Worm (Caenorhabditis elegans) whole organism, L1 larva: ENCODE measurements around the gene Y56A3A.2.

Source experiments
- C34B4.2 ChIP-seq: sonication (generic microtip); optimal IDR thresholded peaks from 2 replicates; lab custom pipeline; 2017; ENCODE audit warnings: mild to moderate bottlenecking, missing genetic modification characterization, missing compliant biosample characterization
- Y116A8C.19 ChIP-seq: sonication (generic microtip); optimal IDR thresholded peaks from 2 replicates; lab custom pipeline; 2016; ENCODE audit warnings: missing compliant biosample characterization, missing genetic modification characterization, borderline replicate concordance
- aly-2 ChIP-seq: fragments of 150-350 bp; optimal IDR thresholded peaks from 2 replicates; lab custom pipeline; 2014; ENCODE audit warnings: missing biosample characterization, missing genetic modification characterization
- blmp-1 ChIP-seq: fragments of 150-350 bp; optimal IDR thresholded peaks from 2 replicates; lab custom pipeline; 2014; ENCODE audit warnings: missing biosample characterization, missing genetic modification characterization
- ceh-82 ChIP-seq, 3 experiments: fragments of 150-350 bp in 1 of 3; sonication (generic microtip) in 2 of 3; optimal IDR thresholded peaks; 2 replicates each; lab custom pipeline; 2014 to 2017; ENCODE audit warnings: missing biosample characterization in 3 of 3, missing genetic modification characterization in 3 of 3
- ceh-88 ChIP-seq: fragments of 200-800 bp; sonication (Bioruptor generic); IDR thresholded peaks from 2 replicates; pipeline ENCODE4 v1.3.6; 2022; ENCODE audit warnings: missing genetic modification characterization, missing compliant biosample characterization
- efl-1 ChIP-seq, 4 experiments: fragments of 150-350 bp; optimal IDR thresholded peaks in 3 of 4; peaks in 1 of 4; 1 replicate in 1 of 4; 2 replicates in 3 of 4; lab custom pipeline; 2014; ENCODE audit warnings: missing biosample characterization in 2 of 4, missing genetic modification characterization in 2 of 4, missing genetic modification reagents in 2 of 4
- elt-3 ChIP-seq, 6 experiments: fragments of 150-350 bp in 1 of 6; sonication (generic microtip); optimal IDR thresholded peaks; 2 replicates each; lab custom pipeline; 2017 to 2018; ENCODE audit warnings: missing biosample characterization in 6 of 6, missing genetic modification characterization in 6 of 6, inconsistent platforms in 1 of 6
- ets-5 ChIP-seq: fragments of 200-800 bp; sonication (Bioruptor generic); IDR thresholded peaks from 2 replicates; pipeline ENCODE4 v1.3.6; 2022; ENCODE audit warnings: missing genetic modification characterization, missing compliant biosample characterization
- fkh-10 ChIP-seq: sonication (generic microtip); optimal IDR thresholded peaks from 2 replicates; lab custom pipeline; 2017; ENCODE audit warnings: missing biosample characterization, missing genetic modification reagents, missing genetic modification characterization
- grh-1 ChIP-seq: fragments of 200-800 bp; sonication (Bioruptor generic); IDR thresholded peaks from 2 replicates; pipeline ENCODE4 v1.3.6; 2022; ENCODE audit warnings: missing genetic modification reagents, missing genetic modification characterization, missing compliant biosample characterization
- irx-1 ChIP-seq: sonication (generic microtip); optimal IDR thresholded peaks from 2 replicates; lab custom pipeline; 2016; ENCODE audit warnings: missing genetic modification characterization, missing compliant biosample characterization
- lin-13 ChIP-seq: fragments of 150-350 bp; optimal IDR thresholded peaks from 2 replicates; lab custom pipeline; 2014; ENCODE audit warnings: missing biosample characterization, missing genetic modification reagents, missing genetic modification characterization
- lin-15B ChIP-seq: fragments of 150-350 bp; sonication (generic microtip); optimal IDR thresholded peaks from 3 replicates; lab custom pipeline; 2014; ENCODE audit warnings: missing biosample characterization, missing genetic modification characterization
- lin-39 ChIP-seq: fragments of 150-350 bp; optimal IDR thresholded peaks from 2 replicates; lab custom pipeline; 2014; ENCODE audit warnings: missing biosample characterization, missing genetic modification reagents, missing genetic modification characterization
- mef-2 ChIP-seq: fragments of 150-350 bp; optimal IDR thresholded peaks from 2 replicates; lab custom pipeline; 2014; ENCODE audit warnings: missing biosample characterization, missing genetic modification characterization
- mep-1 ChIP-seq: fragments of 150-350 bp; optimal IDR thresholded peaks from 2 replicates; lab custom pipeline; 2014; ENCODE audit warnings: missing biosample characterization, missing genetic modification characterization
- nhr-12 ChIP-seq: sonication (generic microtip); optimal IDR thresholded peaks from 2 replicates; lab custom pipeline; 2017; ENCODE audit warnings: missing biosample characterization, missing genetic modification characterization
- nhr-19 ChIP-seq: fragments of 200-800 bp; sonication (Bioruptor generic); conservative IDR thresholded peaks from 2 replicates; pipeline ENCODE4 v1.3.6; 2022; ENCODE audit warnings: missing genetic modification characterization, missing compliant biosample characterization
- nhr-20 ChIP-seq: sonication (generic microtip); optimal IDR thresholded peaks from 2 replicates; lab custom pipeline; 2016; ENCODE audit warnings: mild to moderate bottlenecking, missing genetic modification characterization, missing compliant biosample characterization
- nhr-237 ChIP-seq: fragments of 150-350 bp; optimal IDR thresholded peaks from 2 replicates; lab custom pipeline; 2014; ENCODE audit warnings: missing biosample characterization, missing genetic modification characterization
- nhr-71 ChIP-seq: sonication (generic microtip); optimal IDR thresholded peaks from 2 replicates; lab custom pipeline; 2016; ENCODE audit warnings: mild to moderate bottlenecking, missing genetic modification characterization, moderate library complexity, missing compliant biosample characterization
- nhr-77 ChIP-seq: fragments of 150-350 bp; optimal IDR thresholded peaks from 2 replicates; lab custom pipeline; 2014; ENCODE audit warnings: missing biosample characterization, missing genetic modification characterization
- pax-3 ChIP-seq: fragments of 200-800 bp; sonication (Bioruptor generic); optimal IDR thresholded peaks from 2 replicates; lab custom pipeline; 2018; ENCODE audit warnings: mild to moderate bottlenecking, missing genetic modification characterization, moderate library complexity, missing compliant biosample characterization
- pqm-1 ChIP-seq: sonication (generic microtip); optimal IDR thresholded peaks from 3 replicates; lab custom pipeline; 2017; ENCODE audit warnings: missing biosample characterization, missing genetic modification characterization
- skn-1 ChIP-seq: fragments of 150-350 bp; optimal IDR thresholded peaks from 2 replicates; lab custom pipeline; 2014; ENCODE audit warnings: missing biosample characterization, missing genetic modification characterization
- snpc-4 ChIP-seq: fragments of 150-350 bp; optimal IDR thresholded peaks from 2 replicates; lab custom pipeline; 2014; ENCODE audit warnings: missing biosample characterization, missing genetic modification characterization
- sox-4 ChIP-seq: sonication (generic microtip); optimal IDR thresholded peaks from 2 replicates; lab custom pipeline; 2016; ENCODE audit warnings: missing genetic modification characterization, missing compliant biosample characterization
- swsn-7 ChIP-seq: sonication (generic microtip); optimal IDR thresholded peaks from 2 replicates; lab custom pipeline; 2016; ENCODE audit warnings: missing genetic modification characterization, missing compliant biosample characterization
- tbx-2 ChIP-seq: sonication (generic microtip); optimal IDR thresholded peaks from 2 replicates; lab custom pipeline; 2016; ENCODE audit warnings: missing genetic modification characterization, missing compliant biosample characterization
- tlp-1 ChIP-seq: fragments of 150-350 bp; optimal IDR thresholded peaks from 2 replicates; lab custom pipeline; 2014; ENCODE audit warnings: missing biosample characterization, missing genetic modification characterization
- unc-130 ChIP-seq: fragments of 150-350 bp; optimal IDR thresholded peaks from 2 replicates; lab custom pipeline; 2017; ENCODE audit warnings: missing biosample characterization, missing genetic modification characterization, inconsistent platforms
- unc-30 ChIP-seq: sonication (generic microtip); optimal IDR thresholded peaks from 2 replicates; lab custom pipeline; 2017; ENCODE audit warnings: missing biosample characterization, missing genetic modification characterization
- unc-62 ChIP-seq: fragments of 150-350 bp; optimal IDR thresholded peaks from 2 replicates; lab custom pipeline; 2014; ENCODE audit warnings: missing biosample characterization, missing genetic modification reagents, missing genetic modification characterization
- unc-98 ChIP-seq: fragments of 200-800 bp; sonication (Bioruptor generic); IDR thresholded peaks from 2 replicates; pipeline ENCODE4 v1.3.6; 2022; ENCODE audit warnings: missing genetic modification characterization, missing compliant biosample characterization
- vab-15 ChIP-seq: sonication (generic microtip); optimal IDR thresholded peaks from 2 replicates; lab custom pipeline; 2017; ENCODE audit warnings: missing genotype, mild to moderate bottlenecking, missing genetic modification characterization, missing compliant biosample characterization
- ztf-11 ChIP-seq, 2 experiments: sonication (generic microtip); optimal IDR thresholded peaks; 2 replicates each; lab custom pipeline; 2016 to 2017; ENCODE audit warnings: missing genetic modification characterization in 2 of 2, missing biosample characterization in 1 of 2, missing compliant biosample characterization in 1 of 2
- ztf-4 ChIP-seq: fragments of 150-350 bp; optimal IDR thresholded peaks from 2 replicates; lab custom pipeline; 2014; ENCODE audit warnings: missing biosample characterization, missing genetic modification characterization

Gene Y56A3A.2

ce11 chrIII:11861123-11861522, 926 bp downstream of the Y56A3A.2 start:
- TF ChIP-seq ets-5 (GFP tag; lab: Robert Waterston, UW) (no peak), efl-1 (optimal IDR thresholded peaks at IDR 0.05; lab: Kevin White, UChicago) (no peak), efl-1 (GFP tag; optimal IDR thresholded peaks at IDR 0.05 in 1 of 2; lab: Kevin White, UChicago) (peak in 1 of 2 experiments; percentile 68)

DNA sequence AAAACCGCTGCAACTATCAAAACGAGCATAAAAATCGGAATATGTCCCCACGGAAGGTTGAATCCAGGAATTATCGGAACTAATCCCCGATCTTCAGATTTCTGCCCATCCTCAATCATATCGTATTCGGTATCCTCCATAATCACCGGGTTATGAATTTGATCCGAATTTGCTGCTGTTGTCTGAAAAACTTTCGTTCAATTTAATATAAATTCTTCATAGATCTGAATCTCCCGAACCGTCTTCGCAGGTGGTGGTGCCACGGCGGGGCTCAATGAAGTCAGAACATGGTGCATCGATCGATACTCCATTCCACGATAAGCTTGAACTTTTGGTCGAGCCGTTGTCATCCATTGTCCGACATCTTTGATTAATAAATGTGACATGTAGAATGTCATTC, 5.2 kb downstream of the Y56A3A.2 start:
- no peak for TF ChIP-seq blmp-1
- TF ChIP-seq efl-1 (optimal IDR thresholded peaks at IDR 0.05; lab: Kevin White, UChicago), result no peak
- peak in 1 of 2 experiments; percentile 91 for TF ChIP-seq efl-1 (GFP tag; optimal IDR thresholded peaks at IDR 0.05 in 1 of 2; lab: Kevin White, UChicago)
- no peak for TF ChIP-seq lin-39 (tag; lab: Kevin White, UChicago)
- TF ChIP-seq Y116A8C.19 (tag; lab: Kevin White, UChicago), result no peak
- TF ChIP-seq fkh-10 (GFP tag; lab: Kevin White, UChicago), result no peak

DNA sequence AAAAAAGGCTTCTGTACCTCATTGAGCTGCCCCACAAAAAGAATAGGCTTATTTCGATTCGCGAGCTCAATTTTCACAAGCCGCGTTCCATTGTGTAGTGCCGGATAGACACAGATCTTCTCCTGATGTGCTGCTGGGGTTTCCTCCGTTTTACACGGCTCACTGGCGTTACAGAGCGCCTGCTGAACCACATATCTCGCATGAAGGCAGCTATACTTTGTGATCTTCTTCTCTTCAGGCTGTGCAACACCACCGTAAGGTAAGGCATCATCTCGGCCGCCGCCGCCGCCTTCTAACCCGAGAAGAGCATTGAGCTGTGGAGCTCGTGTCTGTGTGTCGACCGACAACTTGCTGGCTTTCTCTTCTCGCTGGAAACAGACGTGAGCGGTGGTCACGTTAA, 8.5 kb downstream of the Y56A3A.2 start:
- no peak for TF ChIP-seq C34B4.2
- TF ChIP-seq nhr-20, result no peak
- TF ChIP-seq skn-1 (tag; lab: Kevin White, UChicago), result no peak
- no peak for TF ChIP-seq swsn-7 (tag; lab: Kevin White, UChicago)
- TF ChIP-seq grh-1, result no peak
- no peak for TF ChIP-seq nhr-237 (tag; lab: Kevin White, UChicago)
- no peak for TF ChIP-seq unc-30 (tag; lab: Kevin White, UChicago)
- no peak for TF ChIP-seq vab-15 (tag; lab: Kevin White, UChicago)
- no peak for TF ChIP-seq ets-5 (GFP tag; lab: Robert Waterston, UW)
- TF ChIP-seq tlp-1, result no peak
- TF ChIP-seq pqm-1 (tag; lab: Kevin White, UChicago), result no peak
- TF ChIP-seq ztf-11 (tag; optimal IDR thresholded peaks at IDR 0.05; lab: Kevin White, UChicago), result no peak
- no peak for TF ChIP-seq ceh-88
- no peak for TF ChIP-seq nhr-71 (tag; lab: Kevin White, UChicago)
- TF ChIP-seq nhr-19 (GFP tag; lab: Robert Waterston, UW), result no peak
- no peak for TF ChIP-seq aly-2 (tag; lab: Kevin White, UChicago)
- TF ChIP-seq pax-3 (tag; lab: Kevin White, UChicago), result no peak
- TF ChIP-seq unc-130 (tag; lab: Kevin White, UChicago), result no peak

DNA sequence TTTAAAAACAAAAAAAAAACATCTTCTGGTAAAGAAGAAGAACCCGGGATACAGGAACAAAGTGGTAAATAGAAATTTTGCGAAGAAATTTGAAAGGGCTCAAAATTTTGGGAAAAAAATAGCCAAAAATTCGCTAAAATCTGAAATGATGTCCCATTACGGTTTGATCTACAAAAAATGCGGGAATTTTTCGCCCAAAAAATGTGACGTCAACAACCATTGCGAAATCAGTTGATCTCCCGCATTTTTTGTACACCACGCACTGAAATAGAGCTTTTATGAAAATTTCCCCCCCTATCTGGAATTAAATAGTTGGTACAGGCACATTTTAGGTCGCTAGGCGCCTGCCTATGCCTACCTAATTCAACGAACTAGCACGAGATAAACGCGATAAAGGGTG, 12.5 kb downstream of the Y56A3A.2 start:
- TF ChIP-seq elt-3 (tag; optimal IDR thresholded peaks at IDR 0.05; lab: Kevin White, UChicago), result no peak
- TF ChIP-seq lin-13 (GFP tag; lab: Kevin White, UChicago), result no peak
- no peak for TF ChIP-seq irx-1 (tag; lab: Kevin White, UChicago)
- TF ChIP-seq skn-1 (tag; lab: Kevin White, UChicago), result no peak
- no peak for TF ChIP-seq nhr-237 (tag; lab: Kevin White, UChicago)
- no peak for TF ChIP-seq unc-30 (tag; lab: Kevin White, UChicago)
- TF ChIP-seq mef-2 (tag; lab: Kevin White, UChicago), result no peak
- no peak for TF ChIP-seq unc-62 (GFP tag; lab: Kevin White, UChicago)
- TF ChIP-seq nhr-12 (tag; lab: Kevin White, UChicago), result no peak
- no peak for TF ChIP-seq ztf-4 (tag; lab: Kevin White, UChicago)
- TF ChIP-seq mep-1 (tag; lab: Kevin White, UChicago), result no peak
- TF ChIP-seq nhr-77 (tag; lab: Kevin White, UChicago), result no peak
- no peak for TF ChIP-seq unc-98
- no peak for TF ChIP-seq ceh-82 (tag; optimal IDR thresholded peaks at IDR 0.05; lab: Kevin White, UChicago)
- TF ChIP-seq sox-4 (tag; lab: Kevin White, UChicago), result no peak
- no peak for TF ChIP-seq snpc-4
- no peak for TF ChIP-seq tbx-2 (tag; lab: Kevin White, UChicago)
- TF ChIP-seq lin-15B (tag; lab: Kevin White, UChicago), result no peak
- no peak for TF ChIP-seq swsn-7 (tag; lab: Kevin White, UChicago)
- TF ChIP-seq, all 84 proteins: peak for 0
